Worm (Caenorhabditis elegans) whole organism, L1 larva: Measurements from ENCODE around the gene tbce-1.

ENCODE experiments used
- fos-1 ChIP-seq: fragments of 150-350 bp; optimal IDR thresholded peaks from 2 replicates; lab custom pipeline; 2014; ENCODE audit warnings: missing biosample characterization, missing genetic modification characterization
- lsy-2 ChIP-seq, 2 experiments: fragments of 150-350 bp; optimal IDR thresholded peaks; 2 replicates each; lab custom pipeline; 2014; ENCODE audit warnings: missing biosample characterization in 2 of 2, missing genetic modification characterization in 2 of 2
- tbx-2 ChIP-seq: sonication (generic microtip); optimal IDR thresholded peaks from 2 replicates; lab custom pipeline; 2016; ENCODE audit warnings: missing genetic modification characterization, missing compliant biosample characterization
- xbp-1 ChIP-seq: sonication (generic microtip); optimal IDR thresholded peaks from 2 replicates; lab custom pipeline; 2016; ENCODE audit warnings: missing genetic modification characterization, missing compliant biosample characterization
- ztf-4 ChIP-seq: fragments of 150-350 bp; optimal IDR thresholded peaks from 2 replicates; lab custom pipeline; 2014; ENCODE audit warnings: missing biosample characterization, missing genetic modification characterization

DNA sequence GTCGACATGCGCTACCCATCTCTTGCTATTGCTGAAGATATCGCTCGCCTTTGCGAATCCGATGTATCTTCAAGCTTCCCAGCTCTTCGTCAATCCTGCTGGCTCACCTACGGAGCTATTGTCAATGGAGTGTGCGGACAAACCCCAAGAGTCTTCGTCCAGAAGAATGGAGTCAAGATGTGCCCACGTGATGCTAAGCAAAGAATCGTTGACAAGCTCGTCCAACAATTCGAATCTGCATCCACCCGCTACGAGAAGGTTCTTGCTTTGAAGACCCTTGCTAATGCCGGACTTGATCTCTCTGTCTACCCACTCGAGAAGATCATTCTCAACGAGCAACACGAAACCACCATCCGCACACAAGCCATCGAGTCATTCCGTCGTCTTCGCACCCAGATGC is 31.8 kb upstream of the tbce-1 start:
- TF ChIP-seq ztf-4 = no peak
- TF ChIP-seq xbp-1 = no peak
- no peak for TF ChIP-seq lsy-2 (tag; optimal IDR thresholded peaks at IDR 0.05; lab: Kevin White, UChicago)
- no peak for TF ChIP-seq tbx-2 (tag; lab: Kevin White, UChicago)
- TF ChIP-seq fos-1 (tag; lab: Kevin White, UChicago) = no peak
